Worm (Caenorhabditis elegans) whole organism, late embryonic: Measurements from ENCODE around the gene T14B4.3.

ENCODE experiments used
- C38D4.7 ChIP-seq: fragments of 200-800 bp; sonication (Bioruptor generic); optimal IDR thresholded peaks from 2 replicates; lab custom pipeline; 2018; ENCODE audit warnings: mild to moderate bottlenecking, missing genetic modification characterization, moderate library complexity, missing compliant biosample characterization
- F13H6.1 ChIP-seq: sonication (generic microtip); optimal IDR thresholded peaks from 2 replicates; lab custom pipeline; 2016; ENCODE audit warnings: missing genetic modification characterization, missing compliant biosample characterization
- ceh-18 ChIP-seq: sonication (generic microtip); optimal IDR thresholded peaks from 2 replicates; lab custom pipeline; 2016; ENCODE audit warnings: missing genetic modification characterization, missing compliant biosample characterization
- ceh-2 ChIP-seq: sonication (generic microtip); optimal IDR thresholded peaks from 2 replicates; lab custom pipeline; 2016; ENCODE audit warnings: missing genotype, missing genetic modification characterization, missing compliant biosample characterization
- ceh-22 ChIP-seq: sonication (generic microtip); optimal IDR thresholded peaks from 2 replicates; lab custom pipeline; 2017; ENCODE audit warnings: missing biosample characterization, missing genetic modification characterization
- ceh-30 ChIP-seq: fragments of 150-350 bp; optimal IDR thresholded peaks from 2 replicates; lab custom pipeline; 2014; ENCODE audit warnings: missing biosample characterization, missing genetic modification characterization
- ceh-31 ChIP-seq: sonication (generic microtip); optimal IDR thresholded peaks from 2 replicates; lab custom pipeline; 2016; ENCODE audit warnings: missing genetic modification characterization, missing compliant biosample characterization
- ceh-34 ChIP-seq: sonication (generic microtip); optimal IDR thresholded peaks from 2 replicates; lab custom pipeline; 2016; ENCODE audit warnings: mild to moderate bottlenecking, missing genetic modification characterization, missing compliant biosample characterization
- ceh-48 ChIP-seq: sonication (generic microtip); optimal IDR thresholded peaks from 2 replicates; lab custom pipeline; 2016; ENCODE audit warnings: missing genetic modification characterization, inconsistent platforms, missing compliant biosample characterization
- ceh-6 ChIP-seq: fragments of 200-800 bp; sonication (Bioruptor generic); optimal IDR thresholded peaks from 2 replicates; lab custom pipeline; 2018; ENCODE audit warnings: mild to moderate bottlenecking, missing genetic modification characterization, missing compliant biosample characterization
- elt-4 ChIP-seq: sonication (generic microtip); optimal IDR thresholded peaks from 2 replicates; lab custom pipeline; 2016; ENCODE audit warnings: missing genetic modification characterization, missing compliant biosample characterization
- fax-1 ChIP-seq: sonication (generic microtip); optimal IDR thresholded peaks from 2 replicates; lab custom pipeline; 2016; ENCODE audit warnings: missing genotype, missing genetic modification characterization, missing compliant biosample characterization
- fkh-6 ChIP-seq: sonication (generic microtip); optimal IDR thresholded peaks from 2 replicates; lab custom pipeline; 2016; ENCODE audit warnings: missing genetic modification characterization, missing compliant biosample characterization
- hlh-13 ChIP-seq: fragments of 200-800 bp; sonication (Bioruptor generic); optimal IDR thresholded peaks from 2 replicates; lab custom pipeline; 2018; ENCODE audit warnings: mild to moderate bottlenecking, missing genetic modification characterization, missing compliant biosample characterization
- hlh-15 ChIP-seq: sonication (generic microtip); optimal IDR thresholded peaks from 2 replicates; lab custom pipeline; 2016; ENCODE audit warnings: missing genetic modification characterization, missing compliant biosample characterization
- hlh-6 ChIP-seq: sonication (generic microtip); optimal IDR thresholded peaks from 2 replicates; lab custom pipeline; 2016; ENCODE audit warnings: missing genotype, missing genetic modification characterization, missing compliant biosample characterization
- lin-11 ChIP-seq: fragments of 200-800 bp; sonication (Bioruptor generic); optimal IDR thresholded peaks from 2 replicates; lab custom pipeline; 2018; ENCODE audit warnings: mild to moderate bottlenecking, missing genetic modification characterization, missing compliant biosample characterization
- madf-2 ChIP-seq: sonication (generic microtip); optimal IDR thresholded peaks from 2 replicates; lab custom pipeline; 2017; ENCODE audit warnings: missing genetic modification characterization, missing compliant biosample characterization
- nhr-232 ChIP-seq: sonication (generic microtip); optimal IDR thresholded peaks from 2 replicates; lab custom pipeline; 2016; ENCODE audit warnings: missing genetic modification characterization, missing compliant biosample characterization
- npax-4 ChIP-seq: sonication (generic microtip); optimal IDR thresholded peaks from 2 replicates; lab custom pipeline; 2016; ENCODE audit warnings: missing genetic modification characterization, missing compliant biosample characterization
- pax-1 ChIP-seq: fragments of 150-350 bp; optimal IDR thresholded peaks from 2 replicates; lab custom pipeline; 2014; ENCODE audit warnings: missing biosample characterization, missing genetic modification characterization
- pha-2 ChIP-seq: sonication (generic microtip); optimal IDR thresholded peaks from 2 replicates; lab custom pipeline; 2017; ENCODE audit warnings: mild to moderate bottlenecking, missing genetic modification characterization, missing compliant biosample characterization
- pros-1 ChIP-seq: fragments of 150-350 bp; optimal IDR thresholded peaks from 2 replicates; lab custom pipeline; 2014; ENCODE audit warnings: missing biosample characterization, missing genetic modification reagents, missing genetic modification characterization
- rnt-1 ChIP-seq: sonication (generic microtip); optimal IDR thresholded peaks from 2 replicates; lab custom pipeline; 2016; ENCODE audit warnings: missing genetic modification characterization, missing compliant biosample characterization
- sox-2 ChIP-seq: fragments of 200-800 bp; sonication (Bioruptor generic); IDR thresholded peaks from 2 replicates; pipeline ENCODE4 v1.3.6; 2022; ENCODE audit warnings: missing genetic modification reagents, missing genetic modification characterization, missing compliant biosample characterization
- sox-4 ChIP-seq: sonication (generic microtip); optimal IDR thresholded peaks from 2 replicates; lab custom pipeline; 2017; ENCODE audit warnings: mild to moderate bottlenecking, missing genetic modification characterization, inconsistent platforms, missing compliant biosample characterization
- syd-9 ChIP-seq: sonication (generic microtip); optimal IDR thresholded peaks from 2 replicates; lab custom pipeline; 2016; ENCODE audit warnings: mild to moderate bottlenecking, missing genetic modification characterization, moderate library complexity, missing compliant biosample characterization
- tbx-7 ChIP-seq: sonication (generic microtip); optimal IDR thresholded peaks from 2 replicates; lab custom pipeline; 2016; ENCODE audit warnings: missing genotype, missing genetic modification characterization, missing compliant biosample characterization
- unc-3 ChIP-seq, 2 experiments: fragments of 200-800 bp in 1 of 2; sonication (Bioruptor generic) in 1 of 2; sonication (generic microtip) in 1 of 2; conservative IDR thresholded peaks in 1 of 2; optimal IDR thresholded peaks in 1 of 2; 2 replicates each; pipeline versions ENCODE4 v1.3.6 to Lab custom; 2016 to 2022; ENCODE audit warnings: missing compliant biosample characterization in 2 of 2, missing genetic modification characterization in 2 of 2, missing genetic modification reagents in 1 of 2
- unc-42 ChIP-seq: sonication (generic microtip); optimal IDR thresholded peaks from 2 replicates; lab custom pipeline; 2016; ENCODE audit warnings: missing genotype, missing genetic modification characterization, missing compliant biosample characterization
- unc-55 ChIP-seq: sonication (generic microtip); optimal IDR thresholded peaks from 2 replicates; lab custom pipeline; 2017; ENCODE audit warnings: missing biosample characterization, missing genetic modification reagents, missing genetic modification characterization
- unc-86 ChIP-seq: sonication (generic microtip); optimal IDR thresholded peaks from 2 replicates; lab custom pipeline; 2016; ENCODE audit warnings: missing genetic modification characterization, missing compliant biosample characterization
- zip-5 ChIP-seq: sonication (generic microtip); optimal IDR thresholded peaks from 2 replicates; lab custom pipeline; 2016; ENCODE audit warnings: missing genetic modification characterization, missing compliant biosample characterization
- ztf-16 ChIP-seq: sonication (generic microtip); optimal IDR thresholded peaks from 2 replicates; lab custom pipeline; 2017; ENCODE audit warnings: missing genetic modification characterization, missing compliant biosample characterization

The T14B4.3 gene

DNA sequence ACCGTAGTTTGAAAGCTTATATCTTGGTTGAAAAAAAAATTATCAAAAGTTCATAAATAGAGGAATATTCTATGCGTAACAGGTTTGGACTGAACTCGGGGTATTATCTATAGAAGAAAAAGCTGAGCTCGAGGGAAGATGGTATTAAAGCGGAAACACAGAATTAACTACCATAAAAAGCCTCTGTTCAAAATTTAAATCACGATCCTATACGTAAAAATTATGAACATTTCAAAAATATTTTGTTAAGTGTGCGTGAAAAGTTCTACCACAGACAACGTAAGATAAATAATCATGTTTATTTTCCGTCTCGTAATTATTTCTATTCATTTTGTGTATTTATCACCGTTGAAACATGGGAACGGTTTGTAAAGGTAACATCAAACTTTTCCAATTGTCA, 11.7 kb downstream of the T14B4.3 start, which contains the start of gene F41G3.5:
TSS of gene F41G3.5 (plus strand) at position 301 of the 400 bp plus-strand sequence.
- TF ChIP-seq npax-4: no peak
- TF ChIP-seq pha-2 (tag; lab: Kevin White, UChicago): no peak
- no peak for TF ChIP-seq ceh-2 (tag; lab: Kevin White, UChicago)
- TF ChIP-seq ceh-30 (tag; lab: Kevin White, UChicago): no peak
- TF ChIP-seq hlh-6 (tag; lab: Kevin White, UChicago): no peak
- TF ChIP-seq fax-1 (tag; lab: Kevin White, UChicago): no peak
- TF ChIP-seq ceh-6 (GFP tag; lab: Kevin White, UChicago): no peak
- TF ChIP-seq unc-86 (tag; lab: Kevin White, UChicago): no peak
- no peak for TF ChIP-seq elt-4 (tag; lab: Kevin White, UChicago)
- TF ChIP-seq tbx-7 (tag; lab: Kevin White, UChicago): no peak
- no peak for TF ChIP-seq rnt-1 (tag; lab: Kevin White, UChicago)
- no peak for TF ChIP-seq nhr-232 (tag; lab: Kevin White, UChicago)
- TF ChIP-seq zip-5: no peak
- TF ChIP-seq fkh-6: no peak

DNA sequence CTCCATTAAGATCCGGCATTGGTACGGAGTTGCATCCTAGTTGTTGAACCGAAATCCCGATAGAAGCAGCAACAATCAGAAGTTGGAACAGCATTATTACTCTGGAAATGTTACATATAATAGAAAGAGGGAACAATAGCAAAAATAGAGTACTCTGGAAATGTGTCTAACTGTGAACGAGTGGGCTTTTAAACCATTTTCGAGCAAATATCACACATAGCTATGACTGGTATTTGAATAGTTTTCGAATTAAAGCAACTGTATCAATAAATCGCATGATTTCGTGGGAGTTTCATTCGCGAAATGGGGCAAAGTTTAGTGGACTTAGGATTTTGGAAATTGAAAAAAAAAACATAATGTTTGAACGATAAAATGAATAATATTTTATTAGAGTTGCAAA, 14.7 kb downstream of the T14B4.3 start, which contains the start of gene F41G3.10:
TSS of gene F41G3.10 (minus strand) at position 101 of the 400 bp plus-strand sequence.
- TF ChIP-seq hlh-15 (tag; lab: Kevin White, UChicago) (no peak), ceh-48 (no peak), pros-1 (tag; lab: Kevin White, UChicago) (no peak), elt-4 (tag; lab: Kevin White, UChicago) (no peak), pax-1 (no peak), ztf-16 (no peak), F13H6.1 (tag; lab: Kevin White, UChicago) (no peak)

DNA sequence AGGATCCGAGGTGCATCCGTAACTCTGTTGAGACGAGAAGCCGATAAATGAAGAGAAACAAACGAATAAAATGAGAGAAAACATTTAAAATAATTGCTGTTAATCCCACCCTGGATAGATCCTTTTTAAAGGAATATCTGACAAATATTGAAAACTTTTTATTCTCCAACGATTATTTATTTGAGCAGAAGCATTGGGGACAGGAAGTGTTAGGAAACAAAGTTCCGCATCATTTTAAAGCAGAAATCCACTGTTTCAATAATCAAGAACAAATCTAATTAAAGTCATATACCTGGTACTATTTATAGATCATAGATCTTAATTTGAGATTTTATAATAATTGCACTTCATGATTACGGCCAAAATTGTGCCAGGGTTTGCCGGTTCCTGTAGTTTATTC, 16.2 kb downstream of the T14B4.3 start, which contains the start of gene F41G3.20:
TSS of gene F41G3.20 (minus strand) at position 101 of the 400 bp plus-strand sequence.
- TF ChIP-seq C38D4.7 (GFP tag; lab: Kevin White, UChicago) (no peak), elt-4 (tag; lab: Kevin White, UChicago) (no peak), lin-11 (no peak)

DNA sequence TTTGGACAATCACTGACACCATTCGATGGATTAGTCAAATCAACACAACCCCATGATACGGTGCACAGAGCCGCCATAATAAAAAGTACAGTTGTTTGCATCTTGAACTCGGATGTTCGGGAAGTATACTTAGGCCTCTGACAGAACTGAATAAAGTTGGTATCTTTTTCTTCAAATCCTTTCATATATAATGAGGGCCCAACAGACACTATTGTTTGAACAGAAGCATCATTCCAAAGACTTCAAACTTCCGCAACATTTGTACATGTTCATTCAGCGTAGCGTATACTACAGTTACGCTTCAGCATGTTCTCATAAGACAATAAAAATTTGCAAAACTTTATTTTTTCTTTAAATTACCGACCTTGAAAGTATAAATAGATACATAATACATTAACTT, 17.3 kb downstream of the T14B4.3 start, which contains the start of gene F41G3.19:
TSS of gene F41G3.19 (minus strand) at position 101 of the 400 bp plus-strand sequence.
- TF ChIP-seq ceh-22 (tag; lab: Kevin White, UChicago) (no peak), pros-1 (tag; lab: Kevin White, UChicago) (no peak), unc-55 (GFP tag; lab: Kevin White, UChicago) (no peak), ceh-31 (tag; lab: Kevin White, UChicago) (no peak), hlh-13 (GFP tag; lab: Kevin White, UChicago) (no peak)

DNA sequence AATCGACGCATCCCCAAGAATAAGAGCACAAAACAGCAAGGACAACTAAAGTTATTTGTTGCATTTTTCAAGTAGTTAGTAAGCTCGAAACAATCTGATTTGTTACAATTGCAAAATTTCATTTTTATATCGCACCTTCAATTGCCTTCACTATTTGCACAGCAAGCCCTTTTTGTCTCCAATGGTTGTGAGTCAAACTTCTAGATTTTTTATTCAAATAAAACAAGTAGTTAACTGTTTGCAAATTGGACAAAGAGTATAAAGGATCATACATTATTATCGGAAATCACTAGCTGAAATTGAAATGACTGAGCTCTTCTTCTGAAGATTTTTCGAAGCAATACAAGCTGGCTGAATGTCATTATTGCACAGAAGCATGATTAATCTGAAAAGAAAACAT, 18.1 kb downstream of the T14B4.3 start, which contains the start of gene F41G3.21:
TSS of gene F41G3.21 (minus strand) at position 101 of the 400 bp plus-strand sequence.
- TF ChIP-seq sox-2 (no peak), ceh-22 (tag; lab: Kevin White, UChicago) (no peak), ceh-31 (tag; lab: Kevin White, UChicago) (no peak), F13H6.1 (tag; lab: Kevin White, UChicago) (no peak), fkh-6 (no peak), ceh-2 (tag; lab: Kevin White, UChicago) (no peak)

DNA sequence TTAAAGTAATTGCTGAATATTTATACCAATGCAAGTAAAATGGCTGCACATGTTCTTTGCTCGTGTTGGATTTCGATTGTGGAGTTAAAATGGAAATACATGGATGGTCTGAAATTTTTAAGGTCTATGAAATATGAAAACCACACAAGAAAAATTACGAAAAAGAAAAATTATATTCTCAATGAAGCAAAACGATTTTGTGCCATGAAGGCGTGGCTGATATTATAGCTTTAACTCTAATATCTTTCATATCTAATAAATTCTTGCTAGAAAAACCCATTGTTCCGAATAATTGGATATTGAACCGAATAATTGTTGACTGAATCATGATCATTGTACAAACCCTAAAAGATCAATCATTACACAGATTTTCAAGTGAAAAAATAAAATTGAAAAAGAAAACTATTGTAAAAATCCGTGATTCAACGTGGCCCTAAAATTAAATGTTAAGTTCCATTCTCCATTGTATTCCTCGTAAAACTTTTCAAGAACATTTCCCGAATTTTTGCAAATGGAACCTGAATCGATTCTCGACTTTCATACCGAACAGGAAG, 20.0 kb downstream of the T14B4.3 start, which contains the start of the genes srx-95 and fis-1:
TSS of gene srx-95 (minus strand) at position 101 of the 554 bp plus-strand sequence.
TSS of gene fis-1 (plus strand) at position 504 of the 554 bp plus-strand sequence.
- TF ChIP-seq ceh-48 (no peak), fax-1 (tag; lab: Kevin White, UChicago) (no peak)

DNA sequence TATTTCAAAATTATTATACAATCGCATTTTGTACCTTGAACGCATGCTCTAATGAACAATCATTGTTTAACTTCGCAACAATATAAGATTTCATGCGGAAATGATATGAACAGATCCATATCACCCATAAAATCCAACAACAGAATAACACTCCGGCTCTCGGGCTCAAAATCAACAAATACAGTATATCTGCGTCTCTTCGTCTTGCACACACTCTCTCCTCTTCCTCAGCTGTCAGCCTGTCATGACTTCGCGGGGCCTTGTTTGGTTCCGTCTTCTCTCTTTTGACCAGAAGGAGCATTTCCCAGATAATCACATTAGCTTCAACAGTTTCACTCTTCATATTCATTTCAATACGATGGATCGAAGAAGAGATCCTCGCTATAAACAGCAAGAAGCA, 21.5 kb downstream of the T14B4.3 start, which contains the start of gene F41G3.3:
TSS of gene F41G3.3 (plus strand) at position 301 of the 400 bp plus-strand sequence.
- no peak for TF ChIP-seq unc-42 (tag; lab: Kevin White, UChicago)
- TF ChIP-seq fkh-6: no peak
- no peak for TF ChIP-seq syd-9
- TF ChIP-seq hlh-15 (tag; lab: Kevin White, UChicago): no peak
- TF ChIP-seq ceh-34 (tag; lab: Kevin White, UChicago): no peak
- no peak for TF ChIP-seq ceh-18 (tag; lab: Kevin White, UChicago)
- no peak for TF ChIP-seq lin-11
- TF ChIP-seq ceh-22 (tag; lab: Kevin White, UChicago): no peak
- TF ChIP-seq pha-2 (tag; lab: Kevin White, UChicago): no peak
- no peak for TF ChIP-seq sox-4 (tag; lab: Kevin White, UChicago)
- no peak for TF ChIP-seq npax-4
- TF ChIP-seq F13H6.1 (tag; lab: Kevin White, UChicago): no peak
- no peak for TF ChIP-seq rnt-1 (tag; lab: Kevin White, UChicago)
- TF ChIP-seq unc-3 (GFP tag; conservative IDR thresholded peaks at IDR 0.05; lab: Robert Waterston, UW): no peak
- TF ChIP-seq unc-3 (tag; optimal IDR thresholded peaks at IDR 0.05; lab: Kevin White, UChicago): no peak
- no peak for TF ChIP-seq madf-2 (tag; lab: Kevin White, UChicago)
- TF ChIP-seq C38D4.7 (GFP tag; lab: Kevin White, UChicago): no peak
- TF ChIP-seq pros-1 (tag; lab: Kevin White, UChicago): no peak
- TF ChIP-seq ceh-31 (tag; lab: Kevin White, UChicago): no peak
- TF ChIP-seq, all 69 proteins: peak for 0
